ENCODE assay signal across 3 fruit fly cellular contexts in the genomic region with DNA sequence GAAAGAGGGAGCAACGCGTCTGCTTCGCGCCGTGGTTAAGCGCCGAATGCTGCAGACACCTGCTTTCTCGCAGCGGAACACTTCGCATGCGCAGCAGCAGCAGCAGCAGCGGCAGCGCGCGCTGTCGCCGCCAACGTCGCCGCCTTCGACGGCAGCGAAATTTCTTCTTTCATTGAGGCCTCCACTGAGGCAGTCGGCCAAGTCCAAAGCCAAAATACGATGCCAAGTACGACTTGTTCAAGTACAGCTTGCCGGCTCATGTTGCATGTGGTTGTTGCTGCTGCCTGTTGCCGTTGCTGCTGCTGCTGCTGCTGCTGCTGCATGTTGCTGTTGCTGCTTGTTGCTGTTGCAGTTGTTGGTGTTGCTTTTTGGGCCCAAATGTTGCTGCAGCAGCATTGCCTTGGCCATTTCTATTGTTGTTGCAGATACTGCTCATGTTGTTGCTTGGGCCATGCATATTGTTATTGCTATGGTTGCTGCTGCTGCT.
TF ChIP-seq lines count a peak whose summit lies in the region.

A gene (minus strand): TSS at position 51 of the 487 bp plus-strand sequence.

- no peak for TF ChIP-seq CTCF in whole organism, embryonic (GFP tag; optimal IDR thresholded peaks at IDR 0.05; lab: Kevin White, UChicago)

TF ChIP-seq in whole organism, embryonic, 481 proteins besides CTCF, POLR2A, EP300 and RAD21:
- TF ChIP-seq CG32772 (GFP tag; IDR thresholded peaks at IDR 0.05; lab: Robert Waterston, UW) (no peak), Ets65A (GFP tag; lab: Kevin White, UChicago) (peak; percentile 61), HLH4C (GFP tag; IDR thresholded peaks at IDR 0.05; lab: Robert Waterston, UW; ENCODE audit: partially characterized antibody) (no peak), CG11456 (GFP tag; IDR thresholded peaks at IDR 0.05; lab: Robert Waterston, UW) (no peak)

TF ChIP-seq in whole organism, prepupa, 60 proteins besides CTCF, POLR2A, EP300 and RAD21:
- TF ChIP-seq Smox (GFP tag; optimal IDR thresholded peaks at IDR 0.05; lab: Kevin White, UChicago) (no peak), acj6 (GFP tag; optimal IDR thresholded peaks at IDR 0.05; lab: Kevin White, UChicago) (no peak), Eip78C (GFP tag; lab: Kevin White, UChicago) (peak; percentile 34), CG3919 (GFP tag; optimal IDR thresholded peaks at IDR 0.05; lab: Kevin White, UChicago) (peak; percentile 51), CG10669 (GFP tag; optimal IDR thresholded peaks at IDR 0.05; lab: Kevin White, UChicago) (no peak), Met (GFP tag; optimal IDR thresholded peaks at IDR 0.05; lab: Kevin White, UChicago) (no peak), CG3032 (tag; optimal IDR thresholded peaks at IDR 0.05; lab: Kevin White, UChicago) (no peak), CG9139 (GFP tag; optimal IDR thresholded peaks at IDR 0.05; lab: Kevin White, UChicago) (no peak), esn (GFP tag; optimal IDR thresholded peaks at IDR 0.05; lab: Kevin White, UChicago) (no peak)

TF ChIP-seq in whole organism, wandering third instar larva, 38 proteins besides CTCF, POLR2A, EP300 and RAD21:
- no peak for TF ChIP-seq N (GFP tag; optimal IDR thresholded peaks at IDR 0.05; lab: Kevin White, UChicago)
- no peak for TF ChIP-seq usp (GFP tag; optimal IDR thresholded peaks at IDR 0.05; lab: Kevin White, UChicago)
- TF ChIP-seq psq (GFP tag; optimal IDR thresholded peaks at IDR 0.05; lab: Kevin White, UChicago), result no peak
- TF ChIP-seq Dfd (GFP tag; optimal IDR thresholded peaks at IDR 0.05; lab: Kevin White, UChicago), result peak; percentile 84
- TF ChIP-seq jim (GFP tag; optimal IDR thresholded peaks at IDR 0.05; lab: Kevin White, UChicago), result no peak
- no peak for TF ChIP-seq dl (GFP tag; optimal IDR thresholded peaks at IDR 0.05; lab: Kevin White, UChicago; ENCODE audit: insufficient read depth in 1 of 2, partially characterized antibody in 2 of 2)
